Worm (Caenorhabditis elegans) whole organism, midembryonic: ENCODE data around the gene ech-1.1.

Experiments
- T22C8.4 ChIP-seq: fragments of 200-800 bp; sonication (Bioruptor generic); IDR thresholded peaks from 2 replicates; pipeline ENCODE4 v1.3.6; 2022; ENCODE audit warnings: missing genetic modification characterization, missing compliant biosample characterization
- cog-1 ChIP-seq: sonication (generic microtip); optimal IDR thresholded peaks from 2 replicates; lab custom pipeline; 2016; ENCODE audit warnings: missing genetic modification characterization, missing compliant biosample characterization
- flt-1 ChIP-seq: fragments of 200-800 bp; sonication (Bioruptor generic); IDR thresholded peaks from 2 replicates; pipeline ENCODE4 v1.3.6; 2022; ENCODE audit warnings: missing genetic modification characterization, missing compliant biosample characterization
- klf-2 ChIP-seq: fragments of 200-800 bp; sonication (Bioruptor generic); conservative IDR thresholded peaks from 2 replicates; pipeline ENCODE4 v1.3.6; 2022; ENCODE audit warnings: missing genetic modification reagents, missing genetic modification characterization, missing compliant biosample characterization
- med-1 ChIP-seq: sonication (generic microtip); optimal IDR thresholded peaks from 2 replicates; lab custom pipeline; 2017; ENCODE audit warnings: missing genetic modification characterization, mild to moderate bottlenecking, missing compliant biosample characterization, antibody characterized with exemption, missing genetic modification reagents; ENCODE audit not compliant: insufficient read depth
- ref-1 ChIP-seq: fragments of 200-800 bp; sonication (Bioruptor generic); conservative IDR thresholded peaks from 2 replicates; pipeline ENCODE4 v1.3.6; 2022; ENCODE audit warnings: missing genetic modification reagents, missing genetic modification characterization, missing compliant biosample characterization
- tab-1 ChIP-seq: fragments of 200-800 bp; sonication (Bioruptor generic); IDR thresholded peaks from 2 replicates; pipeline ENCODE4 v1.3.6; 2022; ENCODE audit warnings: missing genetic modification characterization, missing compliant biosample characterization
- ztf-29 ChIP-seq: fragments of 200-800 bp; sonication (Bioruptor generic); IDR thresholded peaks from 2 replicates; pipeline ENCODE4 v1.3.6; 2022; ENCODE audit warnings: missing genetic modification reagents, missing genetic modification characterization, missing compliant biosample characterization

ce11 chrV:15392064-15392463 is 30.8 kb upstream of the ech-1.1 start:
- no peak for TF ChIP-seq T22C8.4 (GFP tag; lab: Robert Waterston, UW)
- TF ChIP-seq flt-1 = no peak
- no peak for TF ChIP-seq ztf-29 (GFP tag; lab: Robert Waterston, UW)
- TF ChIP-seq tab-1 = no peak
- no peak for TF ChIP-seq cog-1 (tag; lab: Kevin White, UChicago)
- no peak for TF ChIP-seq klf-2 (GFP tag; lab: Robert Waterston, UW)
- no peak for TF ChIP-seq ref-1 (GFP tag; lab: Robert Waterston, UW)
- TF ChIP-seq med-1 (GFP tag; lab: Kevin White, UChicago) = no peak
